Fruit fly (Drosophila melanogaster) whole organism, embryonic: ENCODE data around the gene UQCR-14L.
A peak's percentile ranks its signal among the peaks of the same experiment; 100 is the strongest.

Experiments used
- ATbp ChIP-seq: fragments of 200-800 bp; sonication (Bioruptor generic); optimal IDR thresholded peaks from 2 replicates; lab custom pipeline; 2017; ENCODE audit warnings: missing biosample characterization, mild to moderate bottlenecking, missing genetic modification characterization, missing genetic modification reagents
- Antp ChIP-seq: fragments of 200-800 bp; sonication (Bioruptor generic); optimal IDR thresholded peaks from 3 replicates; lab custom pipeline; 2016; ENCODE audit warnings: missing biosample characterization, missing genetic modification characterization
- BEAF-32 ChIP-seq: fragments of 200-800 bp; sonication (Bioruptor generic); optimal IDR thresholded peaks from 3 replicates; lab custom pipeline; 2017; ENCODE audit warnings: missing biosample characterization, missing genetic modification characterization, mild to moderate bottlenecking, moderate library complexity, missing genetic modification reagents
- BtbVII ChIP-seq: fragments of 200-800 bp; sonication (Bioruptor generic); optimal IDR thresholded peaks from 3 replicates; lab custom pipeline; 2017; ENCODE audit warnings: missing biosample characterization, mild to moderate bottlenecking, missing genetic modification characterization
- CG11695 ChIP-seq: fragments of 200-800 bp; sonication (Bioruptor generic); IDR thresholded peaks from 3 replicates; pipeline ENCODE4 v1.3.6; 2022; ENCODE audit warnings: missing biosample characterization, missing genetic modification characterization
- CG14710 ChIP-seq: fragments of 200-800 bp; sonication (Bioruptor generic); optimal IDR thresholded peaks from 3 replicates; lab custom pipeline; 2019; ENCODE audit warnings: missing biosample characterization, mild to moderate bottlenecking, missing genetic modification characterization, moderate library complexity
- CG15479 ChIP-seq: fragments of 200-800 bp; sonication (Bioruptor generic); optimal IDR thresholded peaks from 3 replicates; lab custom pipeline; 2019; ENCODE audit warnings: missing biosample characterization, mild to moderate bottlenecking, missing genetic modification characterization, moderate library complexity
- CG18476 ChIP-seq: fragments of 200-800 bp; sonication (Bioruptor generic); optimal IDR thresholded peaks from 2 replicates; lab custom pipeline; 2016; ENCODE audit warnings: missing biosample characterization, mild to moderate bottlenecking, missing genetic modification characterization
- CG34422 ChIP-seq: fragments of 200-800 bp; sonication (Bioruptor generic); IDR thresholded peaks from 3 replicates; pipeline ENCODE4 v1.3.6; 2022; ENCODE audit warnings: missing biosample characterization, missing genetic modification characterization
- CG6654 ChIP-seq: fragments of 200-800 bp; sonication (Bioruptor generic); optimal IDR thresholded peaks from 2 replicates; lab custom pipeline; 2017; ENCODE audit warnings: missing biosample characterization, mild to moderate bottlenecking, missing genetic modification characterization
- CG7963 ChIP-seq: fragments of 200-800 bp; sonication (Bioruptor generic); IDR thresholded peaks from 3 replicates; pipeline ENCODE4 v1.3.6; 2022; ENCODE audit warnings: missing biosample characterization, missing genetic modification characterization; ENCODE audit not compliant: partially characterized antibody
- CG8089 ChIP-seq: fragments of 200-800 bp; sonication (Bioruptor generic); optimal IDR thresholded peaks from 3 replicates; lab custom pipeline; 2016; ENCODE audit warnings: missing biosample characterization, missing genetic modification characterization
- CG8359 ChIP-seq: fragments of 200-800 bp; sonication (Bioruptor generic); optimal IDR thresholded peaks from 2 replicates; lab custom pipeline; 2017; ENCODE audit warnings: missing biosample characterization, mild to moderate bottlenecking, missing genetic modification characterization, borderline replicate concordance
- CG9727 ChIP-seq: fragments of 200-800 bp; sonication (Bioruptor generic); optimal IDR thresholded peaks from 3 replicates; lab custom pipeline; 2017; ENCODE audit warnings: missing biosample characterization, mild to moderate bottlenecking, missing genetic modification characterization
- CG9817 ChIP-seq: fragments of 200-800 bp; sonication (Bioruptor generic); optimal IDR thresholded peaks from 2 replicates; lab custom pipeline; 2018; ENCODE audit warnings: missing biosample characterization, mild to moderate bottlenecking, missing genetic modification characterization, moderate library complexity
- Camta ChIP-seq: fragments of 200-800 bp; sonication (Bioruptor generic); optimal IDR thresholded peaks from 2 replicates; lab custom pipeline; 2016; ENCODE audit warnings: missing biosample characterization, missing genetic modification characterization
- Deaf1 ChIP-seq: fragments of 200-800 bp; optimal IDR thresholded peaks from 3 replicates; lab custom pipeline; 2019; ENCODE audit warnings: missing biosample characterization, mild to moderate bottlenecking, missing genetic modification characterization, moderate library complexity
- Dp ChIP-seq: fragments of 200-800 bp; sonication (Bioruptor generic); optimal IDR thresholded peaks from 2 replicates; lab custom pipeline; 2018; ENCODE audit warnings: missing biosample characterization, mild to moderate bottlenecking, missing genetic modification characterization, moderate library complexity
- Eip74EF ChIP-seq, 2 experiments: fragments of 200-800 bp in 1 of 2; fragments of >200 bp in 1 of 2; sonication (Bioruptor generic) in 1 of 2; optimal IDR thresholded peaks; 2 replicates each; lab custom pipeline; 2017 to 2019; ENCODE audit warnings: missing biosample characterization in 2 of 2, missing genetic modification characterization in 2 of 2, mild to moderate bottlenecking in 1 of 2, moderate library complexity in 1 of 2
- HLH4C ChIP-seq: fragments of 200-800 bp; sonication (Bioruptor generic); IDR thresholded peaks from 3 replicates; pipeline ENCODE4 v1.3.6; 2022; ENCODE audit warnings: missing biosample characterization, missing genetic modification characterization; ENCODE audit not compliant: partially characterized antibody
- HLH54F ChIP-seq: fragments of 200-800 bp; sonication (Bioruptor generic); optimal IDR thresholded peaks from 3 replicates; lab custom pipeline; 2016; ENCODE audit warnings: missing biosample characterization, missing genetic modification characterization
- Hey ChIP-seq: fragments of 200-800 bp; sonication (Bioruptor generic); optimal IDR thresholded peaks from 3 replicates; lab custom pipeline; 2018; ENCODE audit warnings: missing biosample characterization, mild to moderate bottlenecking, missing genetic modification characterization
- Hmr ChIP-seq: fragments of 200-800 bp; sonication (Bioruptor generic); optimal IDR thresholded peaks from 3 replicates; lab custom pipeline; 2017; ENCODE audit warnings: mild to moderate bottlenecking, missing biosample characterization, missing genetic modification reagents, missing genetic modification characterization
- Hmx ChIP-seq: fragments of 200-800 bp; sonication (Bioruptor generic); optimal IDR thresholded peaks from 2 replicates; lab custom pipeline; 2016; ENCODE audit warnings: missing biosample characterization, missing genetic modification characterization
- Med ChIP-seq: fragments of 200-800 bp; sonication (Bioruptor generic); peaks from one replicate; lab custom pipeline; 2016; ENCODE audit warnings: missing biosample characterization, missing genetic modification characterization, mild to moderate bottlenecking, inconsistent platforms, moderate library complexity
- PHDP ChIP-seq: fragments of 200-800 bp; sonication (Bioruptor generic); optimal IDR thresholded peaks from 3 replicates; lab custom pipeline; 2018; ENCODE audit warnings: missing biosample characterization, mild to moderate bottlenecking, missing genetic modification characterization, moderate library complexity
- ash1 ChIP-seq: fragments of 200-800 bp; sonication (Bioruptor generic); optimal IDR thresholded peaks from 2 replicates; lab custom pipeline; 2018; ENCODE audit warnings: missing biosample characterization, mild to moderate bottlenecking, missing genetic modification characterization
- br ChIP-seq: fragments of >200 bp; optimal IDR thresholded peaks from 2 replicates; lab custom pipeline; 2017
- chif ChIP-seq, 2 experiments: fragments of 200-800 bp; sonication (Bioruptor generic); optimal IDR thresholded peaks; 3 replicates each; lab custom pipeline; 2016; ENCODE audit warnings: missing biosample characterization in 2 of 2, missing genetic modification characterization in 2 of 2
- crol ChIP-seq: fragments of 200-800 bp; sonication (Bioruptor generic); IDR thresholded peaks from 2 replicates; pipeline ENCODE4 v1.3.6; 2022; ENCODE audit warnings: missing biosample characterization, missing genetic modification characterization
- ems ChIP-seq: fragments of 200-800 bp; sonication (Bioruptor generic); optimal IDR thresholded peaks from 3 replicates; lab custom pipeline; 2016; ENCODE audit warnings: missing biosample characterization, missing genetic modification characterization
- ewg ChIP-seq: fragments of 200-800 bp; sonication (Bioruptor generic); optimal IDR thresholded peaks from 3 replicates; lab custom pipeline; 2017; ENCODE audit warnings: mild to moderate bottlenecking, missing biosample characterization, missing genetic modification reagents, missing genetic modification characterization
- fd3F ChIP-seq: fragments of 200-800 bp; sonication (Bioruptor generic); optimal IDR thresholded peaks from 2 replicates; lab custom pipeline; 2018; ENCODE audit warnings: missing biosample characterization, mild to moderate bottlenecking, missing genetic modification characterization, moderate library complexity
- fd64A ChIP-seq: fragments of 200-800 bp; sonication (Bioruptor generic); optimal IDR thresholded peaks from 3 replicates; lab custom pipeline; 2018; ENCODE audit warnings: missing biosample characterization, mild to moderate bottlenecking, missing genetic modification characterization
- fu2 ChIP-seq: fragments of 200-800 bp; sonication (Bioruptor generic); optimal IDR thresholded peaks from 2 replicates; lab custom pipeline; 2016; ENCODE audit warnings: missing biosample characterization, missing genetic modification characterization
- gce ChIP-seq: fragments of 200-800 bp; sonication (Bioruptor generic); IDR thresholded peaks from 3 replicates; pipeline ENCODE4 v1.3.6; 2022; ENCODE audit warnings: missing biosample characterization, missing genetic modification characterization
- gsb-n ChIP-seq: fragments of 200-800 bp; sonication (Bioruptor generic); optimal IDR thresholded peaks from 3 replicates; lab custom pipeline; 2018; ENCODE audit warnings: missing biosample characterization, mild to moderate bottlenecking, missing genetic modification characterization
- h ChIP-seq: fragments of >200 bp; optimal IDR thresholded peaks from 2 replicates; lab custom pipeline; 2017
- hb ChIP-seq: fragments of 200-800 bp; sonication (Bioruptor generic); IDR thresholded peaks from 3 replicates; pipeline ENCODE4 v1.3.6; 2022; ENCODE audit warnings: missing biosample characterization, missing genetic modification characterization; ENCODE audit not compliant: partially characterized antibody
- jing ChIP-seq: fragments of 200-800 bp; sonication (Bioruptor generic); optimal IDR thresholded peaks from 2 replicates; lab custom pipeline; 2018; ENCODE audit warnings: missing biosample characterization, mild to moderate bottlenecking, missing genetic modification characterization
- jumu ChIP-seq: fragments of 200-800 bp; sonication (Bioruptor generic); optimal IDR thresholded peaks from 3 replicates; lab custom pipeline; 2016; ENCODE audit warnings: missing biosample characterization, missing genetic modification characterization
- klu ChIP-seq: fragments of 200-800 bp; sonication (Bioruptor generic); IDR thresholded peaks from 2 replicates; pipeline ENCODE4 v1.3.6; 2022; ENCODE audit warnings: missing biosample characterization, missing genetic modification characterization
- maf-S ChIP-seq: fragments of 200-800 bp; sonication (Bioruptor generic); optimal IDR thresholded peaks from 2 replicates; lab custom pipeline; 2016; ENCODE audit warnings: missing biosample characterization, missing genetic modification characterization
- nau ChIP-seq: fragments of 200-800 bp; sonication (Bioruptor generic); optimal IDR thresholded peaks from 3 replicates; lab custom pipeline; 2017; ENCODE audit warnings: missing biosample characterization, mild to moderate bottlenecking, missing genetic modification characterization, missing genetic modification reagents
- pfk ChIP-seq: fragments of 200-800 bp; sonication (Bioruptor generic); optimal IDR thresholded peaks from 2 replicates; lab custom pipeline; 2018; ENCODE audit warnings: missing biosample characterization, mild to moderate bottlenecking, missing genetic modification characterization, moderate library complexity
- pnt ChIP-seq: fragments of 200-800 bp; sonication (Bioruptor generic); optimal IDR thresholded peaks from 3 replicates; lab custom pipeline; 2016; ENCODE audit warnings: missing biosample characterization, missing genetic modification characterization
- ro ChIP-seq: fragments of 200-800 bp; sonication (Bioruptor generic); IDR thresholded peaks from 2 replicates; pipeline ENCODE4 v1.3.6; 2022; ENCODE audit warnings: missing biosample characterization, missing genetic modification characterization
- stwl ChIP-seq: fragments of 200-800 bp; sonication (Bioruptor generic); optimal IDR thresholded peaks from 3 replicates; lab custom pipeline; 2018; ENCODE audit warnings: missing biosample characterization, mild to moderate bottlenecking, missing genetic modification characterization, moderate library complexity
- z ChIP-seq: fragments of 200-800 bp; sonication (Bioruptor generic); IDR thresholded peaks from 3 replicates; pipeline ENCODE4 v1.3.6; 2022; ENCODE audit warnings: missing biosample characterization, missing genetic modification characterization

Gene UQCR-14L

dm6 chr3R:28335462-28335998 lies 41.7 kb downstream of the UQCR-14L start (continued):
- TF ChIP-seq CG18476 (GFP tag; lab: Kevin White, UChicago) = peak; percentile 57
- peak; percentile 77 for TF ChIP-seq chif (GFP tag; optimal IDR thresholded peaks at IDR 0.05; lab: Kevin White, UChicago)
- TF ChIP-seq jumu = peak; percentile 78
- TF ChIP-seq CG9727 (GFP tag; lab: Kevin White, UChicago) = peak; percentile 83
- no peak for TF ChIP-seq CG8359 (GFP tag; lab: Kevin White, UChicago)
- peak; percentile 71 for TF ChIP-seq CG11695 (GFP tag; lab: Robert Waterston, UW)
- peak; percentile 21 for TF ChIP-seq nau (GFP tag; lab: Kevin White, UChicago)
- TF ChIP-seq HLH4C (GFP tag; lab: Robert Waterston, UW) = no peak
- TF ChIP-seq Deaf1 (tag; lab: Kevin White, UChicago) = peak; percentile 35
- TF ChIP-seq ATbp (GFP tag; lab: Kevin White, UChicago) = peak; percentile 39
- TF ChIP-seq fd3F (GFP tag; lab: Kevin White, UChicago) = peak; percentile 36
- peak; percentile 85 for TF ChIP-seq maf-S (GFP tag; lab: Kevin White, UChicago)
- no peak for TF ChIP-seq z
- peak; percentile 47 for TF ChIP-seq CG6654 (GFP tag; lab: Kevin White, UChicago)
- TF ChIP-seq gsb-n (tag; lab: Kevin White, UChicago) = peak; percentile 63
- TF ChIP-seq ems = peak; percentile 73
- TF ChIP-seq CG14710 (tag; lab: Kevin White, UChicago) = peak; percentile 81
- 0 out of 2 replicates have a peak, but pooled peaks have one; percentile 45 for TF ChIP-seq klu (GFP tag; lab: Robert Waterston, UW)
- no peak for TF ChIP-seq br (lab: Kevin White, UChicago)
- TF ChIP-seq BtbVII (GFP tag; lab: Kevin White, UChicago) = no peak
- TF ChIP-seq ash1 = peak; percentile 68
- peak; percentile 69 for TF ChIP-seq stwl
- no peak for TF ChIP-seq hb (GFP tag; lab: Robert Waterston, UW)
- TF ChIP-seq jing = peak; percentile 38
- peak; percentile 62 for TF ChIP-seq PHDP (tag; lab: Kevin White, UChicago)
- peak; percentile 49; the same call in 1 of the 3 replicates for TF ChIP-seq gce (GFP tag; lab: Robert Waterston, UW)
- peak; percentile 80 for TF ChIP-seq pnt (GFP tag; lab: Kevin White, UChicago)
- peak; percentile 75 for TF ChIP-seq HLH54F (GFP tag; lab: Kevin White, UChicago)
- 0 out of 3 replicates have a peak, but pooled peaks have one; percentile 21 for TF ChIP-seq CG7963
- TF ChIP-seq CG8089 (GFP tag; lab: Kevin White, UChicago) = peak; percentile 70
- peak; percentile 82 for TF ChIP-seq Hmr
- no peak; the same call in 1 of the 2 replicates for TF ChIP-seq ro (GFP tag; lab: Robert Waterston, UW)
- peak; percentile 94 for TF ChIP-seq Med (GFP tag; lab: Kevin White, UChicago)
- TF ChIP-seq Dp = no peak
- peak; percentile 39 for TF ChIP-seq ewg (GFP tag; lab: Kevin White, UChicago)
- peak; percentile 34 for TF ChIP-seq fd64A (GFP tag; lab: Kevin White, UChicago)
- peak; percentile 60 for TF ChIP-seq CG9817 (tag; lab: Kevin White, UChicago)
- peak; percentile 87 for TF ChIP-seq Antp (GFP tag; lab: Kevin White, UChicago)
- no peak for TF ChIP-seq CG15479 (GFP tag; lab: Kevin White, UChicago)
- TF ChIP-seq Hmx (GFP tag; lab: Kevin White, UChicago) = no peak
- peak; percentile 33 for TF ChIP-seq fu2 (GFP tag; lab: Kevin White, UChicago)
- peak; percentile 59 for TF ChIP-seq Hey (tag; lab: Kevin White, UChicago)
- no peak for TF ChIP-seq h (lab: Kevin White, UChicago)
- peak; percentile 85; the same call in 2 of the 3 replicates for TF ChIP-seq CG34422 (GFP tag; lab: Robert Waterston, UW)
- peak in 1 of 2 experiments; percentile 61 for TF ChIP-seq Eip74EF (GFP tag; optimal IDR thresholded peaks at IDR 0.05; lab: Kevin White, UChicago)
- TF ChIP-seq BEAF-32 (GFP tag; lab: Kevin White, UChicago) = peak; percentile 50
- peak; percentile 70 for TF ChIP-seq Camta
- peak; percentile 52 for TF ChIP-seq pfk (GFP tag; lab: Kevin White, UChicago)
- 0 out of 2 replicates have a peak, but pooled peaks have one; percentile 30 for TF ChIP-seq crol (GFP tag; lab: Robert Waterston, UW)
